Worm (Caenorhabditis elegans) whole organism, L4 larva: Measurements from ENCODE around the gene K02E7.11.

Experiments
- ama-1 ChIP-seq: fragments of 150-350 bp; optimal IDR thresholded peaks from 2 replicates; lab custom pipeline; 2014; ENCODE audit warnings: inconsistent platforms, mixed read lengths
- jun-1 ChIP-seq: fragments of 150-350 bp; optimal IDR thresholded peaks from 2 replicates; lab custom pipeline; 2014; ENCODE audit warnings: missing biosample characterization, missing genetic modification reagents, missing genetic modification characterization
- lin-15B ChIP-seq: fragments of 150-350 bp; sonication (generic microtip); optimal IDR thresholded peaks from 3 replicates; lab custom pipeline; 2014; ENCODE audit warnings: missing biosample characterization, missing genetic modification characterization
- nhr-11 ChIP-seq: fragments of 150-350 bp; optimal IDR thresholded peaks from 2 replicates; lab custom pipeline; 2014; ENCODE audit warnings: missing biosample characterization, missing genetic modification characterization
- nhr-6 ChIP-seq: fragments of 150-350 bp; optimal IDR thresholded peaks from 2 replicates; lab custom pipeline; 2014; ENCODE audit warnings: missing biosample characterization, missing genetic modification characterization
- unc-62 ChIP-seq, 3 experiments: fragments of 150-350 bp in 1 of 3; sonication (generic microtip); optimal IDR thresholded peaks in 2 of 3; peaks in 1 of 3; 1 replicate in 1 of 3; 2 replicates in 2 of 3; lab custom pipeline; 2014 to 2017; ENCODE audit warnings: missing biosample characterization in 3 of 3, missing genetic modification characterization in 3 of 3, missing genetic modification reagents in 3 of 3, missing genotype in 1 of 3

DNA sequence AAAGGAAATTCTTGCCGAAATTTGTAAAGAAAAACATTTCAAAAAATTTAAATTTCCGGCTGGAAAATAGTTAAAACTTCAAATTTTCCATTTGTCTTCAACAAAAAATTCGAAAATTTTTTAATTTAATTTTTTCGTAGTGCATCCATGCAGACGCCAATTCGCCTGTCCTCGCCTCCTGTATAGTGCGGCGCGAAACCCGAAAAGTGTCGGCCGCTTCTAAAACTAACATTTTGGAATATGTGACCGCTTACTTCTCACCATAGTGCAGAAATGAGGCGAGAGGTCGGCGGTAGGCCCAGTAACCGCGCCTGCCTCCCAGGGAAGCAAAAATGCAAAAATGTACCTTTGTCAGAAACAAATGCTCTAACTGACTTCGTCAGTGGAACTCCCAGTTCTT lies 41.2 kb upstream of the K02E7.11 start:
- TF ChIP-seq unc-62 (GFP tag; optimal IDR thresholded peaks at IDR 0.05 in 1 of 2; lab: Kevin White, UChicago) (no peak), unc-62 (tag; optimal IDR thresholded peaks at IDR 0.05; lab: Kevin White, UChicago) (no peak), ama-1 (lab: Kevin White, UChicago) (no peak), nhr-6 (tag; lab: Kevin White, UChicago) (no peak), nhr-11 (tag; lab: Kevin White, UChicago) (no peak), lin-15B (no peak), jun-1 (tag; lab: Kevin White, UChicago) (no peak)
